Fruit fly (Drosophila melanogaster) whole organism, embryonic: ENCODE data around the gene Sirup.

Experiments used
- Ada2b ChIP-seq: fragments of 200-800 bp; sonication (Bioruptor generic); IDR thresholded peaks from 2 replicates; pipeline ENCODE4 v1.3.6; 2022; ENCODE audit warnings: missing biosample characterization, missing genetic modification characterization
- Adf1 ChIP-seq: fragments of 200-800 bp; sonication (Bioruptor generic); IDR thresholded peaks from 2 replicates; pipeline ENCODE4 v1.3.6; 2022; ENCODE audit warnings: missing biosample characterization, missing genetic modification characterization
- B-H2 ChIP-seq: fragments of 200-800 bp; sonication (Bioruptor generic); optimal IDR thresholded peaks from 2 replicates; lab custom pipeline; 2018; ENCODE audit warnings: missing biosample characterization, mild to moderate bottlenecking, missing genetic modification characterization
- CG10366 ChIP-seq: fragments of 200-800 bp; sonication (Bioruptor generic); IDR thresholded peaks from 2 replicates; pipeline ENCODE4 v1.3.6; 2022; ENCODE audit warnings: missing biosample characterization, missing genetic modification characterization
- CG11247 ChIP-seq: fragments of 200-800 bp; sonication (Bioruptor generic); IDR thresholded peaks from 2 replicates; pipeline ENCODE4 v1.3.6; 2022; ENCODE audit warnings: missing biosample characterization, missing genetic modification characterization
- CG11723 ChIP-seq: fragments of 200-800 bp; sonication (Bioruptor generic); optimal IDR thresholded peaks from 2 replicates; lab custom pipeline; 2017; ENCODE audit warnings: missing biosample characterization, mild to moderate bottlenecking, missing genetic modification characterization
- CG12236 ChIP-seq: fragments of 200-800 bp; sonication (Bioruptor generic); optimal IDR thresholded peaks from 2 replicates; lab custom pipeline; 2016; ENCODE audit warnings: missing biosample characterization, missing genetic modification characterization
- CG12769 ChIP-seq: fragments of 200-800 bp; sonication (Bioruptor generic); optimal IDR thresholded peaks from 2 replicates; lab custom pipeline; 2019; ENCODE audit warnings: missing biosample characterization, mild to moderate bottlenecking, missing genetic modification characterization, moderate library complexity
- CG14710 ChIP-seq: fragments of 200-800 bp; sonication (Bioruptor generic); optimal IDR thresholded peaks from 3 replicates; lab custom pipeline; 2019; ENCODE audit warnings: missing biosample characterization, mild to moderate bottlenecking, missing genetic modification characterization, moderate library complexity
- CG14965 ChIP-seq: fragments of 200-800 bp; sonication (Bioruptor generic); optimal IDR thresholded peaks from 2 replicates; lab custom pipeline; 2016; ENCODE audit warnings: missing biosample characterization, missing genetic modification characterization, borderline replicate concordance
- CG17361 ChIP-seq: fragments of 200-800 bp; sonication (Bioruptor generic); IDR thresholded peaks from 3 replicates; pipeline ENCODE4 v1.3.6; 2022; ENCODE audit warnings: missing biosample characterization, missing genetic modification characterization
- CG17385 ChIP-seq: fragments of 200-800 bp; sonication (Bioruptor generic); optimal IDR thresholded peaks from 3 replicates; lab custom pipeline; 2018; ENCODE audit warnings: missing biosample characterization, mild to moderate bottlenecking, missing genetic modification characterization
- CG17912 ChIP-seq: fragments of 200-800 bp; sonication (Bioruptor generic); optimal IDR thresholded peaks from 2 replicates; lab custom pipeline; 2018; ENCODE audit warnings: missing biosample characterization, mild to moderate bottlenecking, missing genetic modification characterization
- CG2678 ChIP-seq: fragments of 200-800 bp; sonication (Bioruptor generic); optimal IDR thresholded peaks from 3 replicates; lab custom pipeline; 2019; ENCODE audit warnings: missing biosample characterization, mild to moderate bottlenecking, missing genetic modification characterization, moderate library complexity
- CG30020 ChIP-seq: fragments of 200-800 bp; optimal IDR thresholded peaks from 2 replicates; lab custom pipeline; 2019; ENCODE audit warnings: missing biosample characterization, mild to moderate bottlenecking, missing genetic modification characterization, moderate library complexity
- CG32532 ChIP-seq: fragments of 200-800 bp; sonication (Bioruptor generic); IDR thresholded peaks from 2 replicates; pipeline ENCODE4 v1.3.6; 2022; ENCODE audit warnings: missing biosample characterization, missing genetic modification characterization
- CG34224 ChIP-seq: fragments of 200-800 bp; sonication (Bioruptor generic); IDR thresholded peaks from 3 replicates; pipeline ENCODE4 v1.3.6; 2022; ENCODE audit warnings: missing biosample characterization, missing genetic modification characterization; ENCODE audit not compliant: partially characterized antibody
- CG3847 ChIP-seq: fragments of 200-800 bp; sonication (Bioruptor generic); IDR thresholded peaks from 2 replicates; pipeline ENCODE4 v1.3.6; 2022; ENCODE audit warnings: missing biosample characterization, missing genetic modification characterization
- CG43689 ChIP-seq: fragments of 200-800 bp; sonication (Bioruptor generic); IDR thresholded peaks from 2 replicates; pipeline ENCODE4 v1.3.6; 2022; ENCODE audit warnings: missing biosample characterization, missing genetic modification characterization
- CG4730 ChIP-seq: fragments of 200-800 bp; sonication (Bioruptor generic); IDR thresholded peaks from 2 replicates; pipeline ENCODE4 v1.3.6; 2022; ENCODE audit warnings: missing biosample characterization, missing genetic modification characterization
- CG5180 ChIP-seq: fragments of 200-800 bp; sonication (Bioruptor generic); optimal IDR thresholded peaks from 3 replicates; lab custom pipeline; 2017; ENCODE audit warnings: missing biosample characterization, missing genetic modification characterization, mild to moderate bottlenecking, moderate library complexity, missing genetic modification reagents
- CG5245 ChIP-seq: fragments of 200-800 bp; sonication (Bioruptor generic); optimal IDR thresholded peaks from 3 replicates; lab custom pipeline; 2016; ENCODE audit warnings: missing biosample characterization, missing genetic modification characterization
- CG9437 ChIP-seq: fragments of 200-800 bp; sonication (Bioruptor generic); optimal IDR thresholded peaks from 2 replicates; lab custom pipeline; 2018; ENCODE audit warnings: missing biosample characterization, mild to moderate bottlenecking, missing genetic modification characterization
- CG9817 ChIP-seq: fragments of 200-800 bp; sonication (Bioruptor generic); optimal IDR thresholded peaks from 2 replicates; lab custom pipeline; 2018; ENCODE audit warnings: missing biosample characterization, mild to moderate bottlenecking, missing genetic modification characterization, moderate library complexity
- D19A ChIP-seq: fragments of 200-800 bp; optimal IDR thresholded peaks from 3 replicates; lab custom pipeline; 2019; ENCODE audit warnings: missing biosample characterization, mild to moderate bottlenecking, missing genetic modification characterization, moderate library complexity
- Dad ChIP-seq: fragments of 200-800 bp; sonication (Bioruptor generic); optimal IDR thresholded peaks from 3 replicates; lab custom pipeline; 2016; ENCODE audit warnings: missing biosample characterization, missing genetic modification characterization
- Dfd ChIP-seq, 2 experiments: fragments of >200 bp; optimal IDR thresholded peaks; 2 replicates each; lab custom pipeline; 2017; ENCODE audit warnings: missing biosample characterization in 2 of 2, missing genetic modification characterization in 2 of 2
- Fer3 ChIP-seq: fragments of 200-800 bp; sonication (Bioruptor generic); optimal IDR thresholded peaks from 2 replicates; lab custom pipeline; 2018; ENCODE audit warnings: missing biosample characterization, mild to moderate bottlenecking, missing genetic modification characterization, moderate library complexity
- GATAe ChIP-seq: fragments of 200-800 bp; sonication (Bioruptor generic); conservative IDR thresholded peaks from 2 replicates; pipeline ENCODE4 v1.3.6; 2022; ENCODE audit warnings: missing biosample characterization, missing genetic modification characterization
- HmgD ChIP-seq: fragments of 200-800 bp; sonication (Bioruptor generic); optimal IDR thresholded peaks from 3 replicates; lab custom pipeline; 2016; ENCODE audit warnings: missing biosample characterization, missing genetic modification characterization
- Kr ChIP-seq: fragments of 200-800 bp; sonication (Bioruptor generic); optimal IDR thresholded peaks from 2 replicates; lab custom pipeline; 2017; ENCODE audit warnings: missing biosample characterization, mild to moderate bottlenecking, missing genetic modification characterization
- Mad ChIP-seq: fragments of 200-800 bp; sonication (Bioruptor generic); optimal IDR thresholded peaks from 2 replicates; lab custom pipeline; 2016; ENCODE audit warnings: missing biosample characterization, missing genetic modification characterization
- Meics ChIP-seq: fragments of 200-800 bp; sonication (Bioruptor generic); optimal IDR thresholded peaks from 2 replicates; lab custom pipeline; 2017; ENCODE audit warnings: missing biosample characterization, mild to moderate bottlenecking, missing genetic modification characterization
- NC2β ChIP-seq: fragments of 200-800 bp; sonication (Bioruptor generic); optimal IDR thresholded peaks from 2 replicates; lab custom pipeline; 2016; ENCODE audit warnings: missing biosample characterization, missing genetic modification characterization
- NFAT ChIP-seq: fragments of 200-800 bp; sonication (Bioruptor generic); IDR thresholded peaks from 2 replicates; pipeline ENCODE4 v1.3.6; 2022; ENCODE audit warnings: missing biosample characterization, missing genetic modification characterization
- Scr ChIP-seq: fragments of 200-800 bp; sonication (Bioruptor generic); IDR thresholded peaks from 2 replicates; pipeline ENCODE4 v1.3.6; 2022; ENCODE audit warnings: missing biosample characterization, missing genetic modification characterization; ENCODE audit not compliant: partially characterized antibody
- amos ChIP-seq: fragments of 200-800 bp; sonication (Bioruptor generic); IDR thresholded peaks from 2 replicates; pipeline ENCODE4 v1.3.6; 2022; ENCODE audit warnings: missing biosample characterization, missing genetic modification characterization; ENCODE audit not compliant: partially characterized antibody
- ara ChIP-seq: fragments of 200-800 bp; sonication (Bioruptor generic); IDR thresholded peaks from 2 replicates; pipeline ENCODE4 v1.3.6; 2022; ENCODE audit warnings: missing biosample characterization, missing genetic modification characterization
- dan ChIP-seq: fragments of 200-800 bp; sonication (Bioruptor generic); IDR thresholded peaks from 2 replicates; pipeline ENCODE4 v1.3.6; 2022; ENCODE audit warnings: missing biosample characterization, missing genetic modification characterization
- dmrt11E ChIP-seq: fragments of 200-800 bp; sonication (Bioruptor generic); optimal IDR thresholded peaks from 3 replicates; lab custom pipeline; 2018; ENCODE audit warnings: missing biosample characterization, mild to moderate bottlenecking, missing genetic modification characterization, moderate library complexity
- dysf ChIP-seq: fragments of 200-800 bp; sonication (Bioruptor generic); IDR thresholded peaks from 3 replicates; pipeline ENCODE4 v1.3.6; 2022; ENCODE audit warnings: missing biosample characterization, missing genetic modification characterization
- eve ChIP-seq, 2 experiments: fragments of >200 bp; optimal IDR thresholded peaks; 2 replicates each; lab custom pipeline; 2017; ENCODE audit warnings: missing biosample characterization in 2 of 2, missing genetic modification characterization in 2 of 2
- hbn ChIP-seq: fragments of 200-800 bp; sonication (Bioruptor generic); IDR thresholded peaks from 2 replicates; pipeline ENCODE4 v1.3.6; 2022; ENCODE audit warnings: missing biosample characterization, missing genetic modification characterization; ENCODE audit not compliant: partially characterized antibody
- lov ChIP-seq, 2 experiments: fragments of 200-800 bp in 1 of 2; fragments of >200 bp in 1 of 2; sonication (Bioruptor generic) in 1 of 2; IDR thresholded peaks in 1 of 2; optimal IDR thresholded peaks in 1 of 2; 2 replicates in 1 of 2; 3 replicates in 1 of 2; pipeline versions ENCODE4 v1.3.6 to Lab custom; 2017 to 2022; ENCODE audit warnings: missing biosample characterization in 1 of 2, missing genetic modification characterization in 1 of 2
- rib ChIP-seq: fragments of 200-800 bp; sonication (Bioruptor generic); IDR thresholded peaks from 2 replicates; pipeline ENCODE4 v1.3.6; 2022; ENCODE audit warnings: missing biosample characterization, missing genetic modification characterization
- sim ChIP-seq: fragments of 200-800 bp; sonication (Bioruptor generic); IDR thresholded peaks from 2 replicates; pipeline ENCODE4 v1.3.6; 2022; ENCODE audit warnings: missing biosample characterization, missing genetic modification characterization
- tx ChIP-seq: fragments of 200-800 bp; sonication (Bioruptor generic); optimal IDR thresholded peaks from 2 replicates; lab custom pipeline; 2016; ENCODE audit warnings: missing biosample characterization, missing genetic modification characterization
- vnd ChIP-seq: fragments of 200-800 bp; sonication (Bioruptor generic); IDR thresholded peaks from 3 replicates; pipeline ENCODE4 v1.3.6; 2022; ENCODE audit warnings: missing biosample characterization, missing genetic modification characterization; ENCODE audit not compliant: partially characterized antibody
- z ChIP-seq: fragments of 200-800 bp; sonication (Bioruptor generic); IDR thresholded peaks from 3 replicates; pipeline ENCODE4 v1.3.6; 2022; ENCODE audit warnings: missing biosample characterization, missing genetic modification characterization

Sirup gene

dm6 chr2L:8042645-8043281 lies 44.1 kb downstream of the Sirup start, which contains the start of gene RpL36A (continued):
- TF ChIP-seq NFAT: peak; percentile 82
- 0 out of 2 replicates have a peak, but pooled peaks have one; percentile 15 for TF ChIP-seq CG4730
- TF ChIP-seq CG12769 (tag; lab: Kevin White, UChicago): no peak
- TF ChIP-seq Fer3 (tag; lab: Kevin White, UChicago): peak; percentile 68
- peak; percentile 66 for TF ChIP-seq CG11247 (GFP tag; lab: Robert Waterston, UW)
- TF ChIP-seq CG32532 (GFP tag; lab: Robert Waterston, UW): peak; percentile 66
- TF ChIP-seq Meics (GFP tag; lab: Kevin White, UChicago): peak; percentile 70
- no peak for TF ChIP-seq CG5245 (GFP tag; lab: Kevin White, UChicago)
- TF ChIP-seq amos (GFP tag; lab: Robert Waterston, UW): peak; percentile 97
- no peak for TF ChIP-seq CG2678 (tag; lab: Kevin White, UChicago)
- no peak for TF ChIP-seq CG43689
- TF ChIP-seq lov (optimal IDR thresholded peaks at IDR 0.05; lab: Kevin White, UChicago): no peak
- TF ChIP-seq lov (GFP tag; IDR thresholded peaks at IDR 0.05; lab: Robert Waterston, UW): peak; percentile 76; the same call in 2 of the 3 replicates
- no peak for TF ChIP-seq CG17385
- TF ChIP-seq tx (GFP tag; lab: Kevin White, UChicago): no peak
- peak; percentile 65 for TF ChIP-seq CG9437 (GFP tag; lab: Kevin White, UChicago)
- TF ChIP-seq sim (GFP tag; lab: Robert Waterston, UW): no peak
- TF ChIP-seq z (GFP tag; lab: Robert Waterston, UW): no peak
- TF ChIP-seq D19A (tag; lab: Kevin White, UChicago): no peak
- peak; percentile 46 for TF ChIP-seq CG11723
- TF ChIP-seq Ada2b (GFP tag; lab: Robert Waterston, UW): no peak; the same call in 1 of the 2 replicates
- peak; percentile 57 for TF ChIP-seq CG9817 (tag; lab: Kevin White, UChicago)
- no peak; the same call in 2 of the 3 replicates for TF ChIP-seq CG17361 (GFP tag; lab: Robert Waterston, UW)
- no peak for TF ChIP-seq CG14965
- peak; percentile 20 for TF ChIP-seq Dad (GFP tag; lab: Kevin White, UChicago)
- no peak for TF ChIP-seq dan
- peak; percentile 81 for TF ChIP-seq B-H2 (GFP tag; lab: Kevin White, UChicago)
- TF ChIP-seq ara (GFP tag; lab: Robert Waterston, UW): 0 out of 2 replicates have a peak, but pooled peaks have one; percentile 16
- TF ChIP-seq GATAe (GFP tag; lab: Robert Waterston, UW): 0 out of 2 replicates have a peak, but pooled peaks have one; percentile 13
- TF ChIP-seq CG12236 (GFP tag; lab: Kevin White, UChicago): peak; percentile 48
- peak; percentile 60 for TF ChIP-seq CG10366
- peak; percentile 72 for TF ChIP-seq CG17912 (GFP tag; lab: Kevin White, UChicago)
- peak; percentile 86 for TF ChIP-seq CG30020 (tag; lab: Kevin White, UChicago)
- peak; percentile 74 for TF ChIP-seq hbn (GFP tag; lab: Robert Waterston, UW)
- no peak for TF ChIP-seq eve (GFP tag; optimal IDR thresholded peaks at IDR 0.05; lab: Kevin White, UChicago)
- TF ChIP-seq Scr (GFP tag; lab: Robert Waterston, UW): peak; percentile 87
- TF ChIP-seq CG5180 (GFP tag; lab: Kevin White, UChicago): no peak
- TF ChIP-seq Mad (GFP tag; lab: Kevin White, UChicago): no peak
- TF ChIP-seq rib: no peak
- peak; percentile 64; the same call in 2 of the 3 replicates for TF ChIP-seq dysf (GFP tag; lab: Robert Waterston, UW)
- TF ChIP-seq NC2β: peak; percentile 98
- no peak for TF ChIP-seq Kr (GFP tag; lab: Kevin White, UChicago)
- peak; percentile 83 for TF ChIP-seq vnd (GFP tag; lab: Robert Waterston, UW)
- TF ChIP-seq HmgD (GFP tag; lab: Kevin White, UChicago): peak; percentile 69
- peak; percentile 31 for TF ChIP-seq CG34224 (GFP tag; lab: Robert Waterston, UW)
- TF ChIP-seq dmrt11E: peak; percentile 35
- peak; percentile 50 for TF ChIP-seq CG3847 (GFP tag; lab: Robert Waterston, UW)
- TF ChIP-seq Adf1 (GFP tag; lab: Robert Waterston, UW): peak; percentile 22; the same call in 1 of the 2 replicates
- no peak for TF ChIP-seq Dfd (GFP tag; optimal IDR thresholded peaks at IDR 0.05; lab: Kevin White, UChicago)
- TF ChIP-seq CG14710: peak; percentile 64
